Fruit fly (Drosophila melanogaster) S2 (cell line): Measurements from ENCODE around the gene CG14883.

Experiments
- CG8478 ChIP-seq: fragments of >200 bp; optimal IDR thresholded peaks from 2 replicates; lab custom pipeline; 2018
- CTCF ChIP-seq, 2 experiments: fragments of >200 bp; optimal IDR thresholded peaks; 2 replicates each; lab custom pipeline; 2018

The CG14883 gene

dm6 chr3R:16455875-16456274 is at the start of gene CG14883:
TSS of gene CG14883 (plus strand) at chr3R:16456052.
- TF ChIP-seq CG8478 (lab: Kevin White, UChicago) (no peak), CTCF (optimal IDR thresholded peaks at IDR 0.05; lab: Kevin White, UChicago) (no peak)

dm6 chr3R:16406618-16407017 is 49.2 kb upstream of the CG14883 start:
- no peak for TF ChIP-seq CTCF (optimal IDR thresholded peaks at IDR 0.05; lab: Kevin White, UChicago)
- no peak for TF ChIP-seq CG8478 (lab: Kevin White, UChicago)

- TF ChIP-seq CTCF (optimal IDR thresholded peaks at IDR 0.05; lab: Kevin White, UChicago) = peak; percentile 62
- TF ChIP-seq CG8478 (lab: Kevin White, UChicago) = no peak
Measured at dm6 chr3R:16408434-16408833, 47.4 kb upstream of the CG14883 start.

dm6 chr3R:16410706-16411105 is 45.1 kb upstream of the CG14883 start:
- TF ChIP-seq CTCF (optimal IDR thresholded peaks at IDR 0.05; lab: Kevin White, UChicago) (no peak), CG8478 (lab: Kevin White, UChicago) (no peak)

dm6 chr3R:16413734-16414133 is 42.1 kb upstream of the CG14883 start:
- TF ChIP-seq CG8478 (lab: Kevin White, UChicago) (no peak), CTCF (optimal IDR thresholded peaks at IDR 0.05; lab: Kevin White, UChicago) (no peak)

dm6 chr3R:16416508-16416907 is 39.3 kb upstream of the CG14883 start:
- TF ChIP-seq CTCF (optimal IDR thresholded peaks at IDR 0.05; lab: Kevin White, UChicago) (no peak), CG8478 (lab: Kevin White, UChicago) (no peak)

- TF ChIP-seq CTCF (optimal IDR thresholded peaks at IDR 0.05; lab: Kevin White, UChicago) (no peak), CG8478 (lab: Kevin White, UChicago) (no peak)
Measured at dm6 chr3R:16423323-16423722, 32.5 kb upstream of the CG14883 start.

- TF ChIP-seq CG8478 (lab: Kevin White, UChicago) (no peak), CTCF (optimal IDR thresholded peaks at IDR 0.05; lab: Kevin White, UChicago) (no peak)
Measured at dm6 chr3R:16427520-16427919, 28.3 kb upstream of the CG14883 start.

dm6 chr3R:16430381-16430780 is 25.5 kb upstream of the CG14883 start, which contains the start of gene CG31279:
TSS of gene CG31279 (plus strand) at chr3R:16430681.
- no peak for TF ChIP-seq CG8478 (lab: Kevin White, UChicago)
- TF ChIP-seq CTCF (optimal IDR thresholded peaks at IDR 0.05; lab: Kevin White, UChicago) = no peak

- no peak for TF ChIP-seq CG8478 (lab: Kevin White, UChicago)
- peak; percentile 97 to 98 for TF ChIP-seq CTCF (optimal IDR thresholded peaks at IDR 0.05; lab: Kevin White, UChicago)
Measured at dm6 chr3R:16431707-16432106, 24.1 kb upstream of the CG14883 start.

- TF ChIP-seq CG8478 (lab: Kevin White, UChicago) = no peak
- TF ChIP-seq CTCF (optimal IDR thresholded peaks at IDR 0.05; lab: Kevin White, UChicago) = no peak
Measured at dm6 chr3R:16432665-16433065, 23.2 kb upstream of the CG14883 start, which contains the start of gene Fntb. TSS of gene Fntb (plus strand) at chr3R:16432998.

- no peak for TF ChIP-seq CG8478 (lab: Kevin White, UChicago)
- TF ChIP-seq CTCF (optimal IDR thresholded peaks at IDR 0.05; lab: Kevin White, UChicago) = no peak
Measured at dm6 chr3R:16434599-16434998, 21.3 kb upstream of the CG14883 start, which contains the start of gene CG14881. TSS of gene CG14881 (plus strand) at chr3R:16434899.

dm6 chr3R:16436374-16437037 is 19.3 kb upstream of the CG14883 start, which contains the start of gene mRpS33:
TSS of gene mRpS33 (minus strand) at chr3R:16436597.
- TF ChIP-seq CG8478 (lab: Kevin White, UChicago) = no peak
- TF ChIP-seq CTCF (optimal IDR thresholded peaks at IDR 0.05; lab: Kevin White, UChicago) = no peak

dm6 chr3R:16441367-16441923 is 14.4 kb upstream of the CG14883 start, which contains the start of gene ema:
TSS of gene ema (minus strand) at chr3R:16441661.
- no peak for TF ChIP-seq CG8478 (lab: Kevin White, UChicago)
- no peak for TF ChIP-seq CTCF (optimal IDR thresholded peaks at IDR 0.05; lab: Kevin White, UChicago)

dm6 chr3R:16442937-16443336 is 12.9 kb upstream of the CG14883 start, which contains the start of the genes Ttc1 and CG14882:
TSS of gene Ttc1 (minus strand) at chr3R:16443007.
TSS of gene CG14882 (plus strand) at chr3R:16443207.
- TF ChIP-seq CTCF (optimal IDR thresholded peaks at IDR 0.05; lab: Kevin White, UChicago) (no peak), CG8478 (lab: Kevin White, UChicago) (no peak)
